Worm (Caenorhabditis elegans): ENCODE measurements around the gene K07C11.8.

Gene K07C11.8

DNA sequence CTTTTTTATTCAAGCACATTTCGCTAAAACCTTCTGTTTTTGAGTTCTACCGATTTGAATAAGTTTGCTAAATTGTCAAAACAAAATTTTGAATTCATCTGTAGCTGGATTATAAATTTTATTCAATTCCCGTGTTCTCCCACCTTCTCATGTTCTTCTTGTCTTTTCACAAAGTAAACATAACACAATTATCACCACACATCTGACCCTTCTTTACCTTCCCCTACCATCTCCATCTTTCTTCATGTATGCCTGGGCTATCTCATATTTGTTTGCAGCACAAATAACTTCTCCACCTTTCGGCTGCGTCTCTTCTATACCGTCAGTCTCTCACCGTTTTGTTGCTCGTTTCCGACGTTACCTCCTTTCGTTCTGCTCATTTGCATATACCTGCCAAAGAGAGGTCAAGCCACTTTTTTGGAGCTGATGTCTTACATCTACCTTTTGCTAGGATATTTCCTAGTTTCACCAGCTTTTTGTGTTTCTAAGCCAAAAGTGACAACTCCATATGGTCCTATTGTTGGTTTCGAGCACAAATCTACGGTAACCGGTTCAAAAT is 14.5 kb downstream of the K07C11.8 start, which contains the start of gene cest-17:
Gene cest-17 (plus strand): TSS at position 248 of the 559 bp plus-strand sequence.
- TF ChIP-seq lin-11 (tag; optimal IDR thresholded peaks at IDR 0.05) (no peak), nhr-25 (tag; optimal IDR thresholded peaks at IDR 0.05) (no peak), ztf-4 (tag; optimal IDR thresholded peaks at IDR 0.05) (no peak), fos-1 (tag; optimal IDR thresholded peaks at IDR 0.05) (peak; percentile 26), elt-1 (tag; optimal IDR thresholded peaks at IDR 0.05) (no peak), nhr-11 (tag; optimal IDR thresholded peaks at IDR 0.05) (no peak), blmp-1 (tag; optimal IDR thresholded peaks at IDR 0.05; ENCODE audit: insufficient read depth) (no peak)

DNA sequence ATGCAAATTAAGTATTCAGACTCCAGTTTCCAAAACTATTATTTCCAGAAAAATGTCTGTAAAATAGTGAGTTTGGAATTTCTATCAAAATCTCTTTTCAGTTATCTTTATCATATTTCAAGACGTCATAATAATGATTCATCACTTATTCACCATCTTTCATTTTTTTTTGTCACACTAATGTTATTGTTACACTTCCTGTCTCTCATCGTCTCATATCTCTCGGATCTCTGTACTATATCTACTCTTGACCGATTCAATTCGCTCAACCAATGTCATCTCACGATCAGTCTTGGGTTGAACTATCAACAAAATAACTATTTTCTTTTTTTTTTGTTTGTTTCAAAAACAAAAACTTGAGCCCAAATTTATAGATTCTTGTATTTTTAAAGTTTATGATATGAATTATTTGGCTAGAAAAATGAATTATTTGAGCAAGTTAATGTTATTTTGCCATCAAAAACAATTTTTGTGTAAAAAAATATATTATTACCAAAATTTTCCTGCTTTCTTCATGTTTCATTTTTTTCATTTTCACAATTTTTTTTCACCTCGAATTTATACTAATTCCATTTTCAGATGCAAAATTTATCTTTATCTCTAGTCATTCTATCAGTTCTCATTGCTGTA is 16.3 kb downstream of the K07C11.8 start, which contains the start of gene cri-2:
Gene cri-2 (plus strand): TSS at position 580 of the 630 bp plus-strand sequence.
- no peak for TF ChIP-seq lin-13 (GFP tag; optimal IDR thresholded peaks at IDR 0.05)
- TF ChIP-seq elt-3 (tag; optimal IDR thresholded peaks at IDR 0.05) = no peak
- peak; percentile 18 for TF ChIP-seq sma-9 (GFP tag; optimal IDR thresholded peaks at IDR 0.05)
- TF ChIP-seq sma-9 (tag; optimal IDR thresholded peaks at IDR 0.05) = no peak
- no peak for TF ChIP-seq ztf-4 (tag; optimal IDR thresholded peaks at IDR 0.05)
- TF ChIP-seq sem-4 (tag; optimal IDR thresholded peaks at IDR 0.05) = peak; percentile 36
- TF ChIP-seq lsy-2 (tag; optimal IDR thresholded peaks at IDR 0.05) = peak in 1 of 2 experiments; percentile 19
- TF ChIP-seq skn-1 (tag; optimal IDR thresholded peaks at IDR 0.05) = no peak
- peak; percentile 56 for TF ChIP-seq fos-1 (tag; optimal IDR thresholded peaks at IDR 0.05)
- no peak for TF ChIP-seq ztf-1 (GFP tag; conservative IDR thresholded peaks at IDR 0.05)
- TF ChIP-seq unc-62 (GFP tag; optimal IDR thresholded peaks at IDR 0.05) = no peak
- TF ChIP-seq snpc-4 (tag; optimal IDR thresholded peaks at IDR 0.05) = no peak
- TF ChIP-seq nhr-6 (tag; optimal IDR thresholded peaks at IDR 0.05) = no peak
- no peak for TF ChIP-seq nhr-25 (tag; optimal IDR thresholded peaks at IDR 0.05)
- peak; percentile 27 for TF ChIP-seq sma-3 (GFP tag; optimal IDR thresholded peaks at IDR 0.05)
- TF ChIP-seq unc-39 (tag; optimal IDR thresholded peaks at IDR 0.05) = no peak

DNA sequence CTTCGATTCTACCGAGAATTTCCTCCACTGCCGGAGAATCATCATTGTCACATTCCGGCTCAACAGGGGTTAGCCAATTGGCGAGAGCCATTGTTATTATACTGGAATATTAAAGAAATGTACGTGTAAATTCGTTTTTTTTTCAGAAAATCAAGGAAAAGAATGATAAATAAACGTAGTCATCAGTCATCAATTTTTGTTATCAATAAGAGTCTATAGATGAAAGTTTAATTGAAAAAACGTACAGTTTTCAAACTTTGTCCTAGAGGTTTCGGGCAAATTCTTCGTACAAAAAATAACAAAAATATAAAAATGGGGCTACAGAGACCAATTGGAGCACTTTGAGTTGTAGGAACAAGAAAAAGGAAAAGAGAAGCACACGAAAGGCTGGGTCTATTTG is 18.7 kb downstream of the K07C11.8 start, which contains the start of gene F20D6.11:
Gene F20D6.11 (minus strand): TSS at position 101 of the 400 bp plus-strand sequence.
- TF ChIP-seq lin-39 (tag; optimal IDR thresholded peaks at IDR 0.05) (no peak), sma-9 (GFP tag; optimal IDR thresholded peaks at IDR 0.05) (no peak), sma-9 (tag; optimal IDR thresholded peaks at IDR 0.05) (no peak), nhr-11 (tag; optimal IDR thresholded peaks at IDR 0.05) (no peak), elt-1 (tag; optimal IDR thresholded peaks at IDR 0.05) (no peak), ceh-82 (tag; optimal IDR thresholded peaks at IDR 0.05) (no peak), nhr-25 (tag; optimal IDR thresholded peaks at IDR 0.05) (no peak), aly-2 (tag; optimal IDR thresholded peaks at IDR 0.05) (no peak), lin-13 (GFP tag; optimal IDR thresholded peaks at IDR 0.05) (no peak), crh-2 (tag; optimal IDR thresholded peaks at IDR 0.05) (no peak), ZK546.5 (tag; optimal IDR thresholded peaks at IDR 0.05) (no peak), sma-3 (GFP tag; optimal IDR thresholded peaks at IDR 0.05) (no peak), nhr-12 (tag; optimal IDR thresholded peaks at IDR 0.05) (no peak), sem-4 (tag; optimal IDR thresholded peaks at IDR 0.05) (no peak), fos-1 (tag; optimal IDR thresholded peaks at IDR 0.05) (no peak)

DNA sequence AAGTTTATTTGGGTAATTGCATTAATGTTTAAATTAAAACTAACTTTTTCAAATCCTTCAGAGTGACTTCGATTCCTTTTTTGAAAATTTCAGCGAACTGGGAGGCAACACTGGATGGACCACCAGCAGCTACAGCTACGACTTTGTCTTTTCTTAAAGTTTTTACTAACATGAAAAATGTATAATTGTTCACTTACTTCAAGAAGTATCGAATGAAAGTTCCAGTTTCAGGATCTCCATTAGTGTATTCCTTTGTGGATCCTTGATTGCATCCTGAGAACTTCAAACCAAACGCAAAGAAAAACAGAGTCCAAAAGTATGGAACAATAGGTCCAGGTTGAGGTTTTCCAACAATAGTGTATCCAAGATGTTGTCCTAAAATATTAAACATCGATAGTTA is 20.7 kb downstream of the K07C11.8 start:
- TF ChIP-seq skn-1 (tag; optimal IDR thresholded peaks at IDR 0.05) (no peak), sma-9 (GFP tag; optimal IDR thresholded peaks at IDR 0.05) (no peak), sma-9 (tag; optimal IDR thresholded peaks at IDR 0.05) (no peak), unc-39 (tag; optimal IDR thresholded peaks at IDR 0.05) (no peak), ama-1 (optimal IDR thresholded peaks at IDR 0.05) (no peak), nhr-11 (tag; optimal IDR thresholded peaks at IDR 0.05) (no peak), dmd-4 (tag; optimal IDR thresholded peaks at IDR 0.05) (no peak), ceh-82 (tag; optimal IDR thresholded peaks at IDR 0.05) (no peak), elt-1 (tag; optimal IDR thresholded peaks at IDR 0.05) (no peak), lsy-2 (tag; optimal IDR thresholded peaks at IDR 0.05) (no peak)

DNA sequence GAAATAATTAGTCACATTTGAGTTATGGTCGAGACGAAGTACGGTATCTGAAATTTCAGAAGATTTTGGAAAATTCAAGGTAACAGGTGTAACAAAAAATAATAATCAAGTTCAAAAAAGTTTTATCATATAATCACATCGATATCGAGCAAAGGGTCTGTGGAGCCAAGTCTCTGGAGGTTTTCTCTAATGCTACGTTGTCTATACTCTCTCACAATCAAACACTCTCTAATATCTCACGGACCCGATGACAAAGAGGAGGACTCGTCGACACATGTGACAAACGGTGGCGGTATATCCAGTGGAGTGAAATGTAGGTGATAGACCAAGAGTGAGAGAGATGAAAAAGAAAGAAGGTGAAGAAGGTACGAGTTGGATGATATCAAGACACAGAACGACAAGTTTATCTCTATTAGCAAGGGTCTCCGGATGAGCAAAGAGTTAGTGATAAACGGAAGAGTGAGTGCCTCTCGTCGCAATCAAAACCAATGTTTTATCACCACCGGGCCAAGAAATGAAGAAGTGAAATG is 21.7 kb downstream of the K07C11.8 start, which contains the start of gene F20D6.10:
Gene F20D6.10 (minus strand): TSS at position 51 of the 530 bp plus-strand sequence.
- TF ChIP-seq sma-9 (GFP tag; optimal IDR thresholded peaks at IDR 0.05) (peak; percentile 30), sma-9 (tag; optimal IDR thresholded peaks at IDR 0.05) (no peak), zag-1 (tag; optimal IDR thresholded peaks at IDR 0.05) (no peak), sma-3 (GFP tag; optimal IDR thresholded peaks at IDR 0.05) (no peak), lsy-2 (tag; optimal IDR thresholded peaks at IDR 0.05) (peak in 1 of 2 experiments; percentile 27), lin-13 (GFP tag; optimal IDR thresholded peaks at IDR 0.05) (no peak), F13H6.1 (tag; optimal IDR thresholded peaks at IDR 0.05) (peak; percentile 54), nhr-129 (tag; optimal IDR thresholded peaks at IDR 0.05) (peak; percentile 56), elt-3 (tag; optimal IDR thresholded peaks at IDR 0.05) (no peak)

Measured in whole organism, L2 larva.